Fruit fly (Drosophila melanogaster): Measurements from ENCODE around the gene Zcchc7.
A peak's percentile ranks its signal among the peaks of the same experiment; 100 is the strongest.

Gene Zcchc7

dm6 chr3L:16867190-16867589 is 22.0 kb downstream of the Zcchc7 start (continued):
- TF ChIP-seq Med (GFP tag) (peak; percentile 62), chinmo (GFP tag; IDR thresholded peaks at IDR 0.05; ENCODE audit: partially characterized antibody) (0 out of 4 replicates have a peak, but pooled peaks have one; percentile 23), Meics (GFP tag; optimal IDR thresholded peaks at IDR 0.05) (peak; percentile 13), CG2199 (GFP tag; IDR thresholded peaks at IDR 0.05) (0 out of 3 replicates have a peak, but pooled peaks have one; percentile 14), CG34376 (GFP tag; optimal IDR thresholded peaks at IDR 0.05) (peak; percentile 25), Elba2 (GFP tag; optimal IDR thresholded peaks at IDR 0.05) (no peak)

dm6 chr3L:16870723-16871137 is 25.5 kb downstream of the Zcchc7 start:
- TF ChIP-seq Asciz (GFP tag; optimal IDR thresholded peaks at IDR 0.05) (peak; percentile 16), Blimp-1 (GFP tag; optimal IDR thresholded peaks at IDR 0.05) (peak; percentile 58), CG14710 (tag; optimal IDR thresholded peaks at IDR 0.05) (peak; percentile 16), CG6689 (GFP tag; IDR thresholded peaks at IDR 0.05) (0 out of 2 replicates have a peak, but pooled peaks have one; percentile 15), CG18619 (GFP tag; optimal IDR thresholded peaks at IDR 0.05) (peak; percentile 1), CG12391 (tag; optimal IDR thresholded peaks at IDR 0.05) (peak; percentile 41), CG30403 (GFP tag; optimal IDR thresholded peaks at IDR 0.05) (peak; percentile 43), gcm (GFP tag; optimal IDR thresholded peaks at IDR 0.05) (peak; percentile 21), Opbp (GFP tag; IDR thresholded peaks at IDR 0.05; ENCODE audit: partially characterized antibody) (no peak), Med (GFP tag) (peak; percentile 52), Dbx (GFP tag; IDR thresholded peaks at IDR 0.05) (0 out of 3 replicates have a peak, but pooled peaks have one; percentile 7), CG12219 (GFP tag; optimal IDR thresholded peaks at IDR 0.05) (no peak), lola (GFP tag; optimal IDR thresholded peaks at IDR 0.05) (peak in 1 of 3 experiments; percentile 11), grau (tag; optimal IDR thresholded peaks at IDR 0.05) (peak; percentile 49), danr (GFP tag; IDR thresholded peaks at IDR 0.05) (no peak), CG7839 (tag; optimal IDR thresholded peaks at IDR 0.05) (peak; percentile 50), CTCF (GFP tag; optimal IDR thresholded peaks at IDR 0.05) (peak; percentile 14), CoRest (tag; optimal IDR thresholded peaks at IDR 0.05) (peak; percentile 35), z (GFP tag; IDR thresholded peaks at IDR 0.05) (no peak), disco-r (GFP tag; optimal IDR thresholded peaks at IDR 0.05) (no peak), phol (tag; optimal IDR thresholded peaks at IDR 0.05) (peak; percentile 45), dpn (GFP tag; optimal IDR thresholded peaks at IDR 0.05) (peak in 1 of 2 experiments; percentile 8), CG15269 (tag; optimal IDR thresholded peaks at IDR 0.05) (peak; percentile 19), HHEX (GFP tag; optimal IDR thresholded peaks at IDR 0.05) (peak; percentile 56), CG12104 (GFP tag; optimal IDR thresholded peaks at IDR 0.05) (peak; percentile 33), Stat92E (GFP tag; optimal IDR thresholded peaks at IDR 0.05) (no peak), D (optimal IDR thresholded peaks at IDR 0.05) (no peak), D (GFP tag; optimal IDR thresholded peaks at IDR 0.05) (peak; percentile 35), wdn (GFP tag; IDR thresholded peaks at IDR 0.05) (no peak), ken (GFP tag; IDR thresholded peaks at IDR 0.05) (no peak), CG11696 (GFP tag; IDR thresholded peaks at IDR 0.05) (peak; percentile 75), Sox100B (GFP tag; optimal IDR thresholded peaks at IDR 0.05) (peak; percentile 55), dysf (GFP tag; IDR thresholded peaks at IDR 0.05) (peak; percentile 28; the same call in 1 of the 3 replicates), ttk (GFP tag; IDR thresholded peaks at IDR 0.05) (no peak), dmrt99B (tag; optimal IDR thresholded peaks at IDR 0.05) (peak; percentile 53), CG2712 (tag; optimal IDR thresholded peaks at IDR 0.05) (peak; percentile 57), CG8924 (tag; optimal IDR thresholded peaks at IDR 0.05) (peak; percentile 48), CG10267 (tag; optimal IDR thresholded peaks at IDR 0.05) (peak; percentile 43), fd3F (GFP tag; optimal IDR thresholded peaks at IDR 0.05) (no peak), D19A (tag; optimal IDR thresholded peaks at IDR 0.05) (peak; percentile 29), CG6854 (GFP tag; optimal IDR thresholded peaks at IDR 0.05) (no peak), Fer1 (GFP tag; optimal IDR thresholded peaks at IDR 0.05) (peak; percentile 15), CG5180 (GFP tag; optimal IDR thresholded peaks at IDR 0.05) (no peak)

Measured in whole organism, embryonic.